Fruit fly (Drosophila melanogaster) whole organism, embryonic: ENCODE results near the gene Agpat1.
A peak's percentile ranks its signal among the peaks of the same experiment; 100 is the strongest.

ENCODE experiments used
- Ada2b ChIP-seq: fragments of 200-800 bp; sonication (Bioruptor generic); IDR thresholded peaks from 2 replicates; pipeline ENCODE4 v1.3.6; 2022; ENCODE audit warnings: missing biosample characterization, missing genetic modification characterization
- Aef1 ChIP-seq: fragments of 200-800 bp; sonication (Bioruptor generic); IDR thresholded peaks from 3 replicates; pipeline ENCODE4 v1.3.6; 2022; ENCODE audit warnings: missing biosample characterization, missing genetic modification characterization
- C15 ChIP-seq: fragments of 200-800 bp; sonication (Bioruptor generic); IDR thresholded peaks from 3 replicates; pipeline ENCODE4 v1.3.6; 2022; ENCODE audit warnings: missing biosample characterization, missing genetic modification characterization
- CG10366 ChIP-seq: fragments of 200-800 bp; sonication (Bioruptor generic); IDR thresholded peaks from 2 replicates; pipeline ENCODE4 v1.3.6; 2022; ENCODE audit warnings: missing biosample characterization, missing genetic modification characterization
- CG10979 ChIP-seq: fragments of 200-800 bp; sonication (Bioruptor generic); optimal IDR thresholded peaks from 2 replicates; lab custom pipeline; 2018; ENCODE audit warnings: missing biosample characterization, mild to moderate bottlenecking, missing genetic modification characterization, moderate library complexity
- CG11504 ChIP-seq: fragments of 200-800 bp; sonication (Bioruptor generic); optimal IDR thresholded peaks from 3 replicates; lab custom pipeline; 2019; ENCODE audit warnings: missing biosample characterization, mild to moderate bottlenecking, missing genetic modification characterization, moderate library complexity
- CG12071 ChIP-seq: fragments of 200-800 bp; sonication (Bioruptor generic); optimal IDR thresholded peaks from 3 replicates; lab custom pipeline; 2018; ENCODE audit warnings: missing biosample characterization, mild to moderate bottlenecking, missing genetic modification characterization
- CG12391 ChIP-seq: fragments of 200-800 bp; sonication (Bioruptor generic); optimal IDR thresholded peaks from 3 replicates; lab custom pipeline; 2018; ENCODE audit warnings: missing biosample characterization, mild to moderate bottlenecking, missing genetic modification characterization, moderate library complexity
- CG13624 ChIP-seq: fragments of 200-800 bp; sonication (Bioruptor generic); optimal IDR thresholded peaks from 2 replicates; lab custom pipeline; 2016; ENCODE audit warnings: missing biosample characterization, missing genetic modification characterization
- CG1603 ChIP-seq: fragments of 200-800 bp; sonication (Bioruptor generic); optimal IDR thresholded peaks from 2 replicates; lab custom pipeline; 2019; ENCODE audit warnings: missing biosample characterization, mild to moderate bottlenecking, missing genetic modification characterization, moderate library complexity
- CG17359 ChIP-seq: fragments of 200-800 bp; sonication (Bioruptor generic); optimal IDR thresholded peaks from 3 replicates; lab custom pipeline; 2018; ENCODE audit warnings: missing biosample characterization, mild to moderate bottlenecking, missing genetic modification characterization, moderate library complexity
- CG18011 ChIP-seq: fragments of 200-800 bp; sonication (Bioruptor generic); optimal IDR thresholded peaks from 2 replicates; lab custom pipeline; 2017; ENCODE audit warnings: missing biosample characterization, missing genetic modification characterization, mild to moderate bottlenecking, moderate library complexity, missing genotype
- CG18476 ChIP-seq: fragments of 200-800 bp; sonication (Bioruptor generic); optimal IDR thresholded peaks from 2 replicates; lab custom pipeline; 2016; ENCODE audit warnings: missing biosample characterization, mild to moderate bottlenecking, missing genetic modification characterization
- CG18764 ChIP-seq: fragments of 200-800 bp; sonication (Bioruptor generic); optimal IDR thresholded peaks from 3 replicates; lab custom pipeline; 2016; ENCODE audit warnings: missing biosample characterization, missing genetic modification characterization
- CG2875 ChIP-seq: fragments of 200-800 bp; sonication (Bioruptor generic); optimal IDR thresholded peaks from 2 replicates; lab custom pipeline; 2017; ENCODE audit warnings: missing biosample characterization, mild to moderate bottlenecking, missing genetic modification characterization, missing genetic modification reagents
- CG3995 ChIP-seq: fragments of 200-800 bp; sonication (Bioruptor generic); optimal IDR thresholded peaks from 3 replicates; lab custom pipeline; 2016; ENCODE audit warnings: missing biosample characterization, missing genetic modification characterization
- CG4360 ChIP-seq: fragments of 200-800 bp; sonication (Bioruptor generic); IDR thresholded peaks from 2 replicates; pipeline ENCODE4 v1.3.6; 2022; ENCODE audit warnings: missing biosample characterization, missing genetic modification characterization
- CG6683 ChIP-seq: fragments of 200-800 bp; sonication (Bioruptor generic); optimal IDR thresholded peaks from 2 replicates; lab custom pipeline; 2017; ENCODE audit warnings: missing biosample characterization, mild to moderate bottlenecking, missing genetic modification characterization, missing genetic modification reagents
- CG6765 ChIP-seq: fragments of 200-800 bp; sonication (Bioruptor generic); optimal IDR thresholded peaks from 3 replicates; lab custom pipeline; 2017; ENCODE audit warnings: missing biosample characterization, mild to moderate bottlenecking, missing genetic modification characterization
- CG7839 ChIP-seq: fragments of 200-800 bp; sonication (Bioruptor generic); optimal IDR thresholded peaks from 3 replicates; lab custom pipeline; 2018; ENCODE audit warnings: missing biosample characterization, mild to moderate bottlenecking, missing genetic modification characterization, moderate library complexity
- CG8478 ChIP-seq: fragments of >200 bp; optimal IDR thresholded peaks from 2 replicates; lab custom pipeline; 2018
- CG8924 ChIP-seq: fragments of 200-800 bp; optimal IDR thresholded peaks from 3 replicates; lab custom pipeline; 2019; ENCODE audit warnings: missing biosample characterization, mild to moderate bottlenecking, missing genetic modification characterization, moderate library complexity
- CG9797 ChIP-seq: fragments of 200-800 bp; sonication (Bioruptor generic); optimal IDR thresholded peaks from 3 replicates; lab custom pipeline; 2018; ENCODE audit warnings: missing biosample characterization, mild to moderate bottlenecking, missing genetic modification characterization
- CTCF ChIP-seq: fragments of 200-800 bp; sonication (Bioruptor generic); optimal IDR thresholded peaks from 2 replicates; lab custom pipeline; 2017; ENCODE audit warnings: missing biosample characterization, mild to moderate bottlenecking, missing genetic modification characterization, moderate library complexity
- Camta ChIP-seq: fragments of 200-800 bp; sonication (Bioruptor generic); optimal IDR thresholded peaks from 2 replicates; lab custom pipeline; 2016; ENCODE audit warnings: missing biosample characterization, missing genetic modification characterization
- Dll ChIP-seq: fragments of 200-800 bp; sonication (Bioruptor generic); IDR thresholded peaks from 4 replicates; pipeline ENCODE4 v1.3.6; 2022; ENCODE audit warnings: missing biosample characterization, missing genetic modification characterization; ENCODE audit not compliant: partially characterized antibody
- E2f1 ChIP-seq: fragments of 200-800 bp; sonication (Bioruptor generic); IDR thresholded peaks from 2 replicates; pipeline ENCODE4 v1.3.6; 2022; ENCODE audit warnings: missing biosample characterization, missing genetic modification characterization
- Elba2 ChIP-seq: fragments of 200-800 bp; sonication (Bioruptor generic); optimal IDR thresholded peaks from 3 replicates; lab custom pipeline; 2016; ENCODE audit warnings: missing biosample characterization, missing genetic modification characterization
- Fer1 ChIP-seq: fragments of 200-800 bp; sonication (Bioruptor generic); optimal IDR thresholded peaks from 2 replicates; lab custom pipeline; 2017; ENCODE audit warnings: missing biosample characterization, mild to moderate bottlenecking, missing genetic modification characterization
- HLH4C ChIP-seq: fragments of 200-800 bp; sonication (Bioruptor generic); IDR thresholded peaks from 3 replicates; pipeline ENCODE4 v1.3.6; 2022; ENCODE audit warnings: missing biosample characterization, missing genetic modification characterization; ENCODE audit not compliant: partially characterized antibody
- HmgZ ChIP-seq: fragments of 200-800 bp; sonication (Bioruptor generic); optimal IDR thresholded peaks from 2 replicates; lab custom pipeline; 2018; ENCODE audit warnings: missing biosample characterization, mild to moderate bottlenecking, missing genetic modification characterization
- Hr39 ChIP-seq: fragments of >200 bp; optimal IDR thresholded peaks from 2 replicates; lab custom pipeline; 2017
- Max ChIP-seq: fragments of 200-800 bp; sonication (Bioruptor generic); optimal IDR thresholded peaks from 2 replicates; lab custom pipeline; 2016; ENCODE audit warnings: missing biosample characterization, mild to moderate bottlenecking, missing genetic modification characterization
- Sry-β ChIP-seq: fragments of 200-800 bp; sonication (Bioruptor generic); optimal IDR thresholded peaks from 2 replicates; lab custom pipeline; 2018; ENCODE audit warnings: missing biosample characterization, mild to moderate bottlenecking, missing genetic modification characterization, moderate library complexity
- bcd ChIP-seq: fragments of 200-800 bp; sonication (Bioruptor generic); optimal IDR thresholded peaks from 2 replicates; lab custom pipeline; 2017; ENCODE audit warnings: missing biosample characterization, mild to moderate bottlenecking, missing genetic modification characterization
- cato ChIP-seq: fragments of 200-800 bp; sonication (Bioruptor generic); optimal IDR thresholded peaks from 2 replicates; lab custom pipeline; 2016; ENCODE audit warnings: missing biosample characterization, missing genetic modification characterization, borderline replicate concordance
- caup ChIP-seq: fragments of 200-800 bp; sonication (Bioruptor generic); optimal IDR thresholded peaks from 3 replicates; lab custom pipeline; 2017; ENCODE audit warnings: missing biosample characterization, mild to moderate bottlenecking, missing genetic modification characterization, moderate library complexity; ENCODE audit not compliant: severe bottlenecking
- chinmo ChIP-seq: fragments of 200-800 bp; sonication (Bioruptor generic); IDR thresholded peaks from 4 replicates; pipeline ENCODE4 v1.3.6; 2022; ENCODE audit warnings: missing biosample characterization, missing genetic modification characterization; ENCODE audit not compliant: partially characterized antibody
- corto ChIP-seq: fragments of 200-800 bp; sonication (Bioruptor generic); optimal IDR thresholded peaks from 2 replicates; lab custom pipeline; 2016; ENCODE audit warnings: missing biosample characterization, mild to moderate bottlenecking, missing genetic modification characterization, moderate library complexity
- dan ChIP-seq: fragments of 200-800 bp; sonication (Bioruptor generic); IDR thresholded peaks from 2 replicates; pipeline ENCODE4 v1.3.6; 2022; ENCODE audit warnings: missing biosample characterization, missing genetic modification characterization
- disco-r ChIP-seq: fragments of 200-800 bp; sonication (Bioruptor generic); optimal IDR thresholded peaks from 2 replicates; lab custom pipeline; 2016; ENCODE audit warnings: missing biosample characterization, missing genetic modification characterization
- ems ChIP-seq: fragments of 200-800 bp; sonication (Bioruptor generic); optimal IDR thresholded peaks from 3 replicates; lab custom pipeline; 2016; ENCODE audit warnings: missing biosample characterization, missing genetic modification characterization
- fd3F ChIP-seq: fragments of 200-800 bp; sonication (Bioruptor generic); optimal IDR thresholded peaks from 2 replicates; lab custom pipeline; 2018; ENCODE audit warnings: missing biosample characterization, mild to moderate bottlenecking, missing genetic modification characterization, moderate library complexity
- h ChIP-seq: fragments of >200 bp; optimal IDR thresholded peaks from 2 replicates; lab custom pipeline; 2017
- jumu ChIP-seq: fragments of 200-800 bp; sonication (Bioruptor generic); optimal IDR thresholded peaks from 3 replicates; lab custom pipeline; 2016; ENCODE audit warnings: missing biosample characterization, missing genetic modification characterization
- knrl ChIP-seq: fragments of 200-800 bp; sonication (Bioruptor generic); IDR thresholded peaks from 3 replicates; pipeline ENCODE4 v1.3.6; 2022; ENCODE audit warnings: missing biosample characterization, missing genetic modification characterization; ENCODE audit not compliant: partially characterized antibody
- nerfin-2 ChIP-seq: fragments of 200-800 bp; sonication (Bioruptor generic); IDR thresholded peaks from 2 replicates; pipeline ENCODE4 v1.3.6; 2022; ENCODE audit warnings: missing biosample characterization, missing genetic modification characterization; ENCODE audit not compliant: partially characterized antibody
- otp ChIP-seq: fragments of 200-800 bp; sonication (Bioruptor generic); IDR thresholded peaks from 3 replicates; pipeline ENCODE4, ENCODE4 v1.3.6; 2022; ENCODE audit warnings: missing biosample characterization, missing genetic modification characterization
- pros ChIP-seq: fragments of 200-800 bp; sonication (Bioruptor generic); optimal IDR thresholded peaks from 3 replicates; lab custom pipeline; 2019; ENCODE audit warnings: missing biosample characterization, mild to moderate bottlenecking, missing genetic modification characterization, moderate library complexity
- run ChIP-seq: fragments of 200-800 bp; sonication (Bioruptor generic); optimal IDR thresholded peaks from 3 replicates; lab custom pipeline; 2018; ENCODE audit warnings: missing biosample characterization, mild to moderate bottlenecking, missing genetic modification characterization
- sisA ChIP-seq: fragments of 200-800 bp; sonication (Bioruptor generic); IDR thresholded peaks from 2 replicates; pipeline ENCODE4 v1.3.6; 2022; ENCODE audit warnings: missing biosample characterization, missing genetic modification characterization
- vnd ChIP-seq: fragments of 200-800 bp; sonication (Bioruptor generic); IDR thresholded peaks from 3 replicates; pipeline ENCODE4 v1.3.6; 2022; ENCODE audit warnings: missing biosample characterization, missing genetic modification characterization; ENCODE audit not compliant: partially characterized antibody
- wor ChIP-seq: fragments of 200-800 bp; sonication (Bioruptor generic); IDR thresholded peaks from 2 replicates; pipeline ENCODE4 v1.3.6; 2022; ENCODE audit warnings: missing biosample characterization, missing genetic modification characterization

Gene Agpat1

dm6 chrX:12763467-12763866, 1.6 kb upstream of the Agpat1 start, which contains the start of gene pira (continued):
- TF ChIP-seq HLH4C: peak; percentile 84
- TF ChIP-seq CG10979 (tag; lab: Kevin White, UChicago): no peak
- no peak for TF ChIP-seq CG1603 (tag; lab: Kevin White, UChicago)
- TF ChIP-seq jumu (GFP tag; lab: Kevin White, UChicago): no peak
- peak; percentile 78 for TF ChIP-seq Dll (GFP tag; lab: Robert Waterston, UW)
- no peak for TF ChIP-seq wor (GFP tag; lab: Robert Waterston, UW)
- no peak for TF ChIP-seq CG12391 (tag; lab: Kevin White, UChicago)
- TF ChIP-seq Fer1 (GFP tag; lab: Kevin White, UChicago): no peak
- TF ChIP-seq Ada2b (GFP tag; lab: Robert Waterston, UW): no peak
- TF ChIP-seq CG17359 (tag; lab: Kevin White, UChicago): no peak
- no peak for TF ChIP-seq CG6683 (GFP tag; lab: Kevin White, UChicago)
- no peak for TF ChIP-seq CG13624 (GFP tag; lab: Kevin White, UChicago)
- TF ChIP-seq CG18764 (GFP tag; lab: Kevin White, UChicago): no peak
- TF ChIP-seq dan (GFP tag; lab: Robert Waterston, UW): no peak
- no peak for TF ChIP-seq CG11504 (tag; lab: Kevin White, UChicago)
- no peak for TF ChIP-seq bcd (GFP tag; lab: Kevin White, UChicago)
- TF ChIP-seq disco-r (GFP tag; lab: Kevin White, UChicago): no peak
- TF ChIP-seq CG6765 (GFP tag; lab: Kevin White, UChicago): no peak
- no peak for TF ChIP-seq Hr39 (lab: Kevin White, UChicago)
- no peak for TF ChIP-seq C15
- no peak for TF ChIP-seq Camta (GFP tag; lab: Kevin White, UChicago)
- no peak for TF ChIP-seq ems (GFP tag; lab: Kevin White, UChicago)
- no peak for TF ChIP-seq run (tag; lab: Kevin White, UChicago)
- TF ChIP-seq pros (GFP tag; lab: Kevin White, UChicago): no peak
- TF ChIP-seq CG7839: no peak
- TF ChIP-seq HmgZ (tag; lab: Kevin White, UChicago): no peak
- no peak for TF ChIP-seq CG2875
- no peak for TF ChIP-seq h (lab: Kevin White, UChicago)
- TF ChIP-seq sisA (GFP tag; lab: Robert Waterston, UW): no peak
- TF ChIP-seq vnd (GFP tag; lab: Robert Waterston, UW): peak; percentile 60; the same call in 2 of the 3 replicates
- TF ChIP-seq Sry-β (GFP tag; lab: Kevin White, UChicago): no peak
- no peak for TF ChIP-seq fd3F
- peak; percentile 15 for TF ChIP-seq Elba2 (GFP tag; lab: Kevin White, UChicago)
- no peak for TF ChIP-seq corto (GFP tag; lab: Kevin White, UChicago)
- no peak for TF ChIP-seq otp (GFP tag; lab: Robert Waterston, UW)
- no peak for TF ChIP-seq chinmo (GFP tag; lab: Robert Waterston, UW)
- TF ChIP-seq CG8924 (tag; lab: Kevin White, UChicago): no peak
- no peak for TF ChIP-seq Aef1
- no peak for TF ChIP-seq CG18011 (GFP tag; lab: Kevin White, UChicago)
- no peak for TF ChIP-seq CG12071
- TF ChIP-seq Max: no peak
- peak; percentile 69 for TF ChIP-seq CG3995 (GFP tag; lab: Kevin White, UChicago)
- no peak for TF ChIP-seq CG9797
- no peak for TF ChIP-seq CG10366 (GFP tag; lab: Robert Waterston, UW)
- TF ChIP-seq nerfin-2 (GFP tag; lab: Robert Waterston, UW): peak; percentile 57
- no peak for TF ChIP-seq cato (GFP tag; lab: Kevin White, UChicago)
- no peak for TF ChIP-seq CG18476 (GFP tag; lab: Kevin White, UChicago)
- peak; percentile 78 for TF ChIP-seq knrl (GFP tag; lab: Robert Waterston, UW)
- TF ChIP-seq E2f1 (GFP tag; lab: Robert Waterston, UW): no peak
- TF ChIP-seq CG8478 (lab: Kevin White, UChicago): no peak
- no peak for TF ChIP-seq caup (GFP tag; lab: Kevin White, UChicago)
- no peak for TF ChIP-seq CTCF (GFP tag; lab: Kevin White, UChicago)
- no peak for TF ChIP-seq CG4360 (GFP tag; lab: Robert Waterston, UW)
